Worm (Caenorhabditis elegans) whole organism, young adult: ENCODE data around the gene F56F11.2.

Experiments
- B0035.1 ChIP-seq: sonication (generic microtip); optimal IDR thresholded peaks from 2 replicates; lab custom pipeline; 2016; ENCODE audit warnings: missing genetic modification characterization, mild to moderate bottlenecking, missing compliant biosample characterization, missing genotype, missing genetic modification reagents
- B0261.1 ChIP-seq: sonication (generic microtip); optimal IDR thresholded peaks from 2 replicates; lab custom pipeline; 2016; ENCODE audit warnings: mild to moderate bottlenecking, missing genetic modification characterization, moderate library complexity, missing compliant biosample characterization
- F22D6.2 ChIP-seq: sonication (generic microtip); optimal IDR thresholded peaks from 2 replicates; lab custom pipeline; 2016; ENCODE audit warnings: mild to moderate bottlenecking, missing genetic modification characterization, missing compliant biosample characterization
- F23B12.7 ChIP-seq: sonication (generic microtip); optimal IDR thresholded peaks from 2 replicates; lab custom pipeline; 2017; ENCODE audit warnings: missing genetic modification characterization, mild to moderate bottlenecking, missing compliant biosample characterization, antibody characterized with exemption, moderate library complexity; ENCODE audit not compliant: insufficient read depth
- F33H1.4 ChIP-seq: fragments of 200-800 bp; sonication (Bioruptor generic); IDR thresholded peaks from 2 replicates; pipeline ENCODE4 v1.3.6; 2022; ENCODE audit warnings: missing genetic modification reagents, missing genetic modification characterization, missing compliant biosample characterization
- F37B4.10 ChIP-seq: fragments of 200-800 bp; sonication (Bioruptor generic); IDR thresholded peaks from 2 replicates; pipeline ENCODE4 v1.3.6; 2022; ENCODE audit warnings: missing genetic modification characterization, missing compliant biosample characterization
- F49E8.2 ChIP-seq: sonication (generic microtip); optimal IDR thresholded peaks from 3 replicates; lab custom pipeline; 2017; ENCODE audit warnings: missing genetic modification characterization, mild to moderate bottlenecking, missing compliant biosample characterization, antibody characterized with exemption, moderate library complexity; ENCODE audit not compliant: insufficient read depth
- F55B11.4 ChIP-seq: sonication (generic microtip); optimal IDR thresholded peaks from 2 replicates; lab custom pipeline; 2016; ENCODE audit warnings: missing compliant biosample characterization, missing genetic modification characterization, borderline replicate concordance; ENCODE audit not compliant: insufficient read depth
- F57A8.1 ChIP-seq: fragments of 200-800 bp; sonication (Bioruptor generic); optimal IDR thresholded peaks from 2 replicates; lab custom pipeline; 2018; ENCODE audit warnings: mild to moderate bottlenecking, missing genetic modification characterization, moderate library complexity, missing compliant biosample characterization
- K12H6.12 ChIP-seq: fragments of 200-800 bp; sonication (Bioruptor generic); optimal IDR thresholded peaks from 2 replicates; lab custom pipeline; 2018; ENCODE audit warnings: mild to moderate bottlenecking, missing genetic modification characterization, missing compliant biosample characterization
- T07F8.4 ChIP-seq: sonication (generic microtip); optimal IDR thresholded peaks from 2 replicates; lab custom pipeline; 2016; ENCODE audit warnings: mild to moderate bottlenecking, missing genetic modification characterization, moderate library complexity, missing compliant biosample characterization
- Y53F4B.3 ChIP-seq: fragments of 200-800 bp; sonication (Bioruptor generic); IDR thresholded peaks from 2 replicates; pipeline ENCODE4 v1.3.6; 2022; ENCODE audit warnings: missing genetic modification reagents, missing genetic modification characterization, missing compliant biosample characterization
- Y53G8AR.9 ChIP-seq: fragments of 200-800 bp; sonication (Bioruptor generic); conservative IDR thresholded peaks from 2 replicates; pipeline ENCODE4 v1.3.6; 2022; ENCODE audit warnings: missing genetic modification reagents, missing genetic modification characterization, missing compliant biosample characterization
- akir-1 ChIP-seq: fragments of 200-800 bp; sonication (Bioruptor generic); optimal IDR thresholded peaks from 2 replicates; lab custom pipeline; 2018; ENCODE audit warnings: mild to moderate bottlenecking, missing genetic modification characterization, moderate library complexity, missing compliant biosample characterization
- aptf-3 ChIP-seq: fragments of 200-800 bp; sonication (Bioruptor generic); IDR thresholded peaks from 2 replicates; pipeline ENCODE4 v1.3.6; 2022; ENCODE audit warnings: missing genetic modification characterization, missing compliant biosample characterization
- atf-7 ChIP-seq: sonication (generic microtip); optimal IDR thresholded peaks from 2 replicates; lab custom pipeline; 2017; ENCODE audit warnings: mild to moderate bottlenecking, missing genetic modification characterization, missing compliant biosample characterization
- attf-5 ChIP-seq: fragments of 200-800 bp; sonication (Bioruptor generic); optimal IDR thresholded peaks from 2 replicates; lab custom pipeline; 2018; ENCODE audit warnings: mild to moderate bottlenecking, missing genetic modification characterization, missing compliant biosample characterization
- bed-1 ChIP-seq: fragments of 200-800 bp; sonication (Bioruptor generic); IDR thresholded peaks from 2 replicates; pipeline ENCODE4 v1.3.6; 2022; ENCODE audit warnings: missing genetic modification reagents, missing genetic modification characterization, missing compliant biosample characterization
- bed-2 ChIP-seq: fragments of 200-800 bp; sonication (Bioruptor generic); IDR thresholded peaks from 2 replicates; pipeline ENCODE4 v1.3.6; 2022; ENCODE audit warnings: missing genetic modification reagents, missing genetic modification characterization, missing compliant biosample characterization
- cebp-2 ChIP-seq: fragments of 200-800 bp; sonication (Bioruptor generic); IDR thresholded peaks from 2 replicates; pipeline ENCODE4 v1.3.6; 2022; ENCODE audit warnings: missing genetic modification characterization, missing compliant biosample characterization
- chd-7 ChIP-seq: sonication (generic microtip); optimal IDR thresholded peaks from 2 replicates; lab custom pipeline; 2016; ENCODE audit warnings: mild to moderate bottlenecking, missing genetic modification characterization, moderate library complexity, missing compliant biosample characterization
- dox-1 ChIP-seq: fragments of 200-800 bp; sonication (Bioruptor generic); IDR thresholded peaks from 2 replicates; pipeline ENCODE4 v1.3.6; 2022; ENCODE audit warnings: missing genetic modification reagents, missing genetic modification characterization, missing compliant biosample characterization
- dpff-1 ChIP-seq: sonication (generic microtip); optimal IDR thresholded peaks from 2 replicates; lab custom pipeline; 2017; ENCODE audit warnings: mild to moderate bottlenecking, missing genetic modification characterization, missing compliant biosample characterization
- efl-1 ChIP-seq: fragments of 150-350 bp; optimal IDR thresholded peaks from 2 replicates; lab custom pipeline; 2014; ENCODE audit warnings: missing biosample characterization, missing genetic modification reagents, missing genetic modification characterization
- fkh-3 ChIP-seq: sonication (generic microtip); optimal IDR thresholded peaks from 2 replicates; lab custom pipeline; 2016; ENCODE audit warnings: mild to moderate bottlenecking, missing genetic modification characterization, missing compliant biosample characterization
- him-1 ChIP-seq: sonication (generic microtip); optimal IDR thresholded peaks from 2 replicates; lab custom pipeline; 2016; ENCODE audit warnings: missing genotype, missing genetic modification reagents, missing genetic modification characterization, missing compliant biosample characterization
- hlh-26 ChIP-seq: fragments of 200-800 bp; sonication (Bioruptor generic); conservative IDR thresholded peaks from 2 replicates; pipeline ENCODE4 v1.3.6; 2022; ENCODE audit warnings: missing genetic modification reagents, missing genetic modification characterization, missing compliant biosample characterization
- hmg-1.2 ChIP-seq: fragments of 200-800 bp; sonication (Bioruptor generic); IDR thresholded peaks from 2 replicates; pipeline ENCODE4 v1.3.6; 2022; ENCODE audit warnings: missing genetic modification reagents, missing genetic modification characterization, missing compliant biosample characterization
- hrde-1 ChIP-seq: sonication (generic microtip); optimal IDR thresholded peaks from 2 replicates; lab custom pipeline; 2016; ENCODE audit warnings: missing genetic modification characterization, mild to moderate bottlenecking, missing compliant biosample characterization, moderate library complexity, missing genotype, missing genetic modification reagents, borderline replicate concordance
- lag-1 ChIP-seq: fragments of 200-800 bp; sonication (Bioruptor generic); IDR thresholded peaks from 2 replicates; pipeline ENCODE4 v1.3.6; 2022; ENCODE audit warnings: missing genetic modification reagents, missing genetic modification characterization, missing compliant biosample characterization
- lin-54 ChIP-seq: fragments of 200-800 bp; sonication (Bioruptor generic); optimal IDR thresholded peaks from 2 replicates; lab custom pipeline; 2018; ENCODE audit warnings: mild to moderate bottlenecking, missing genetic modification characterization, missing compliant biosample characterization
- lsl-1 ChIP-seq: fragments of 200-800 bp; sonication (Bioruptor generic); optimal IDR thresholded peaks from 2 replicates; lab custom pipeline; 2018; ENCODE audit warnings: mild to moderate bottlenecking, missing genetic modification characterization, moderate library complexity, missing compliant biosample characterization
- madf-10 ChIP-seq: sonication (generic microtip); optimal IDR thresholded peaks from 2 replicates; lab custom pipeline; 2016; ENCODE audit warnings: mild to moderate bottlenecking, missing genetic modification characterization, missing compliant biosample characterization
- madf-3 ChIP-seq: fragments of 200-800 bp; sonication (Bioruptor generic); IDR thresholded peaks from 2 replicates; pipeline ENCODE4 v1.3.6; 2022; ENCODE audit warnings: missing genetic modification reagents, missing genetic modification characterization, missing compliant biosample characterization
- madf-6 ChIP-seq: fragments of 200-800 bp; sonication (Bioruptor generic); IDR thresholded peaks from 2 replicates; pipeline ENCODE4 v1.3.6; 2022; ENCODE audit warnings: missing genetic modification reagents, missing genetic modification characterization, missing compliant biosample characterization
- mcd-1 ChIP-seq: fragments of 200-800 bp; sonication (Bioruptor generic); IDR thresholded peaks from 2 replicates; pipeline ENCODE4 v1.3.6; 2022; ENCODE audit warnings: missing genetic modification reagents, missing genetic modification characterization, missing compliant biosample characterization
- nhr-80 ChIP-seq: sonication (generic microtip); optimal IDR thresholded peaks from 2 replicates; lab custom pipeline; 2016; ENCODE audit warnings: missing genetic modification characterization, missing compliant biosample characterization
- pbrm-1 ChIP-seq: fragments of 200-800 bp; sonication (Bioruptor generic); IDR thresholded peaks from 2 replicates; pipeline ENCODE4 v1.3.6; 2022; ENCODE audit warnings: missing genetic modification reagents, missing genetic modification characterization, missing compliant biosample characterization
- rcor-1 ChIP-seq: fragments of 200-800 bp; sonication (Bioruptor generic); IDR thresholded peaks from 2 replicates; pipeline ENCODE4 v1.3.6; 2022; ENCODE audit warnings: missing genetic modification reagents, missing genetic modification characterization, missing compliant biosample characterization
- rec-8 ChIP-seq, 2 experiments: sonication (generic microtip); optimal IDR thresholded peaks; 2 replicates each; lab custom pipeline; 2016; ENCODE audit warnings: mild to moderate bottlenecking in 2 of 2, missing genetic modification characterization in 2 of 2, missing genetic modification reagents in 2 of 2, missing genotype in 2 of 2, missing biosample characterization in 1 of 2, missing compliant biosample characterization in 1 of 2, moderate library complexity in 1 of 2
- rpc-1 ChIP-seq, 2 experiments: fragments of 150-350 bp in 1 of 2; sonication (generic microtip) in 1 of 2; optimal IDR thresholded peaks; 2 replicates each; lab custom pipeline; 2014 to 2018; ENCODE audit warnings: missing biosample characterization in 1 of 2, missing genetic modification characterization in 1 of 2, missing genetic modification reagents in 1 of 2, missing genotype in 1 of 2
- somi-1 ChIP-seq: fragments of 200-800 bp; sonication (Bioruptor generic); optimal IDR thresholded peaks from 2 replicates; lab custom pipeline; 2018; ENCODE audit warnings: mild to moderate bottlenecking, missing genetic modification characterization, missing compliant biosample characterization
- sptf-2 ChIP-seq: fragments of 200-800 bp; sonication (Bioruptor generic); optimal IDR thresholded peaks from 2 replicates; lab custom pipeline; 2018; ENCODE audit warnings: mild to moderate bottlenecking, missing genetic modification characterization, missing compliant biosample characterization
- tlf-1 ChIP-seq: fragments of 200-800 bp; sonication (Bioruptor generic); optimal IDR thresholded peaks from 2 replicates; lab custom pipeline; 2018; ENCODE audit warnings: mild to moderate bottlenecking, missing genetic modification characterization, missing compliant biosample characterization
- unc-130 ChIP-seq: sonication (generic microtip); optimal IDR thresholded peaks from 2 replicates; lab custom pipeline; 2016; ENCODE audit warnings: missing genetic modification reagents, missing genetic modification characterization, missing compliant biosample characterization
- xnd-1 ChIP-seq: sonication (generic microtip); optimal IDR thresholded peaks from 2 replicates; lab custom pipeline; 2016; ENCODE audit warnings: missing genotype, missing genetic modification reagents, missing genetic modification characterization, missing compliant biosample characterization
- zfh-2 ChIP-seq: fragments of 200-800 bp; sonication (Bioruptor generic); conservative IDR thresholded peaks from 2 replicates; pipeline ENCODE4 v1.3.6; 2022; ENCODE audit warnings: missing genetic modification reagents, missing genetic modification characterization, missing compliant biosample characterization
- ztf-6 ChIP-seq: fragments of 200-800 bp; sonication (Bioruptor generic); IDR thresholded peaks from 2 replicates; pipeline ENCODE4 v1.3.6; 2022; ENCODE audit warnings: missing genetic modification reagents, missing genetic modification characterization, missing compliant biosample characterization

Gene F56F11.2

DNA sequence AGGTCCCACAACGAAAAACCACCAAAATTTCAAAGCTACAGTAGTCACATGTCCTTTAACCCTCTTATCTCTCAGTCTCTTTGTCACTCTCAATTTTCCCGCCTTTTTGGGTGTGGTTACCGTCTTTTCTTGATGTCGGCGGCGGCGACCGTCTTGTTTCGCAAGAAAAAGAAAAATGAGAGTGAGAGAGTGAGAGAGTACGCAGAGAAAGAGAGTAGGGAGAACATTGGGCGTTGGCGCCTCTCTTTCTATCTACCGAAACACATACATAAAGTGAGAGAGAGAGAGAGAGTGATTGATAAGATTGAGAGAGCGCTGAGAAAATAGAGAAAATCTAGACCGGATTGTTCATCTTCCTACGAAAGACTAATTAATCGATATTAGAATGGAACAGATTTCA, 6.1 kb upstream of the F56F11.2 start (continued):
- peak; percentile 82 for TF ChIP-seq attf-5 (GFP tag; lab: Kevin White, UChicago)
- peak; percentile 15 for TF ChIP-seq atf-7
- TF ChIP-seq bed-2: no peak
- no peak for TF ChIP-seq bed-1 (GFP tag; lab: Robert Waterston, UW)
- TF ChIP-seq Y53F4B.3: no peak
- no peak for TF ChIP-seq fkh-3
- TF ChIP-seq dox-1 (GFP tag; lab: Robert Waterston, UW): peak; percentile 75
- peak; percentile 11 for TF ChIP-seq lin-54 (GFP tag; lab: Kevin White, UChicago)
- no peak for TF ChIP-seq efl-1 (GFP tag; lab: Kevin White, UChicago)
- no peak for TF ChIP-seq him-1
- no peak for TF ChIP-seq F37B4.10 (GFP tag; lab: Robert Waterston, UW)
- no peak for TF ChIP-seq F22D6.2 (tag; lab: Kevin White, UChicago)
- peak; percentile 54 for TF ChIP-seq sptf-2 (GFP tag; lab: Kevin White, UChicago)
- TF ChIP-seq mcd-1 (GFP tag; lab: Robert Waterston, UW): peak; percentile 31
- TF ChIP-seq ztf-6 (GFP tag; lab: Robert Waterston, UW): no peak
- peak; percentile 17 for TF ChIP-seq tlf-1 (GFP tag; lab: Kevin White, UChicago)
- TF ChIP-seq T07F8.4 (tag; lab: Kevin White, UChicago): no peak
- no peak for TF ChIP-seq cebp-2 (GFP tag; lab: Robert Waterston, UW)
- peak; percentile 70 for TF ChIP-seq chd-7
- TF ChIP-seq lsl-1 (GFP tag; lab: Kevin White, UChicago): no peak
- TF ChIP-seq hmg-1.2 (GFP tag; lab: Robert Waterston, UW): peak; percentile 35; the same call in 1 of the 2 replicates
- no peak for TF ChIP-seq lag-1 (GFP tag; lab: Robert Waterston, UW)
- TF ChIP-seq nhr-80 (tag; lab: Kevin White, UChicago): peak; percentile 97
- peak; percentile 14 for TF ChIP-seq F23B12.7
- no peak for TF ChIP-seq aptf-3 (GFP tag; lab: Robert Waterston, UW)
- no peak for TF ChIP-seq F49E8.2 (tag; lab: Kevin White, UChicago)
- TF ChIP-seq zfh-2: peak; percentile 37; the same call in 1 of the 2 replicates

DNA sequence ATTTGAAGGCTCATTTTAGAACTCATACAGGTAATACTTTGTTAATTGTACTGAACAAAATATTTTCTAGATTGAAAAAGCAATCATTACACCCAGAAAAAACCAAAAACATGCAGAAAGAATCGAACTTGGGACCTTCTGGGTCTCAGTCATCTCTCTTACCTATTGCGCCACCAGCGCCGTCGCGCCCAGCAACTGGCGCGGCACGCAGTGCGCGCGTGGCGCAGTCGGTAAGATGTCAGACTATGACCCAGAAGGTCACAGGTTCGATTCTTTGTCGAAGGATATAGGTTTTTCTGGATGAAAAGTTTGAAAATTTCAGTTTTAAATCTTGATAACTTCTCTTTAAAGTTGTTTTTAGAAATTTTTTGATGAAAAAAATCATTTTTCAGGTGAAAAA, 2.4 kb upstream of the F56F11.2 start:
- TF ChIP-seq hlh-26 (no peak), dpff-1 (tag; lab: Kevin White, UChicago) (no peak), B0261.1 (tag; lab: Kevin White, UChicago) (no peak), hrde-1 (tag; lab: Kevin White, UChicago) (no peak), tlf-1 (GFP tag; lab: Kevin White, UChicago) (no peak), him-1 (no peak), zfh-2 (peak; percentile 54; the same call in 1 of the 2 replicates), madf-3 (no peak), rec-8 (tag; optimal IDR thresholded peaks at IDR 0.05; lab: Kevin White, UChicago) (no peak), B0035.1 (tag; lab: Kevin White, UChicago) (no peak), K12H6.12 (tag; lab: Kevin White, UChicago) (no peak), F57A8.1 (GFP tag; lab: Kevin White, UChicago) (no peak), Y53G8AR.9 (no peak), F55B11.4 (no peak), madf-6 (GFP tag; lab: Robert Waterston, UW) (no peak), bed-2 (no peak), akir-1 (GFP tag; lab: Kevin White, UChicago) (no peak), rcor-1 (peak; percentile 8; the same call in 1 of the 2 replicates), somi-1 (GFP tag; lab: Kevin White, UChicago) (no peak), madf-10 (no peak), F33H1.4 (GFP tag; lab: Robert Waterston, UW) (peak; percentile 50), xnd-1 (no peak), rpc-1 (optimal IDR thresholded peaks at IDR 0.05; lab: Kevin White, UChicago) (no peak), rpc-1 (tag; optimal IDR thresholded peaks at IDR 0.05; lab: Kevin White, UChicago) (no peak), unc-130 (GFP tag; lab: Kevin White, UChicago) (no peak), pbrm-1 (GFP tag; lab: Robert Waterston, UW) (peak; percentile 40; the same call in 1 of the 2 replicates)
